Worm (Caenorhabditis elegans) whole organism, L1 larva: ENCODE measurements around the gene otpl-3.

ENCODE experiments used
- C04F5.9 ChIP-seq: sonication (generic microtip); optimal IDR thresholded peaks from 2 replicates; lab custom pipeline; 2016; ENCODE audit warnings: missing genetic modification characterization, missing compliant biosample characterization
- C34B4.2 ChIP-seq: sonication (generic microtip); optimal IDR thresholded peaks from 2 replicates; lab custom pipeline; 2017; ENCODE audit warnings: mild to moderate bottlenecking, missing genetic modification characterization, missing compliant biosample characterization
- F16B12.6 ChIP-seq: fragments of 150-350 bp; optimal IDR thresholded peaks from 2 replicates; lab custom pipeline; 2014; ENCODE audit warnings: missing biosample characterization, missing genetic modification characterization
- Y116A8C.19 ChIP-seq: sonication (generic microtip); optimal IDR thresholded peaks from 2 replicates; lab custom pipeline; 2016; ENCODE audit warnings: missing compliant biosample characterization, missing genetic modification characterization, borderline replicate concordance
- aly-2 ChIP-seq: fragments of 150-350 bp; optimal IDR thresholded peaks from 2 replicates; lab custom pipeline; 2014; ENCODE audit warnings: missing biosample characterization, missing genetic modification characterization
- ama-1 ChIP-seq: fragments of 150-350 bp; optimal IDR thresholded peaks from 2 replicates; lab custom pipeline; 2014
- ceh-82 ChIP-seq, 3 experiments: fragments of 150-350 bp in 1 of 3; sonication (generic microtip) in 2 of 3; optimal IDR thresholded peaks; 2 replicates each; lab custom pipeline; 2014 to 2017; ENCODE audit warnings: missing biosample characterization in 3 of 3, missing genetic modification characterization in 3 of 3
- dsc-1 ChIP-seq: sonication (generic microtip); optimal IDR thresholded peaks from 2 replicates; lab custom pipeline; 2016; ENCODE audit warnings: mild to moderate bottlenecking, missing genetic modification characterization, missing compliant biosample characterization
- efl-1 ChIP-seq, 4 experiments: fragments of 150-350 bp; optimal IDR thresholded peaks in 3 of 4; peaks in 1 of 4; 1 replicate in 1 of 4; 2 replicates in 3 of 4; lab custom pipeline; 2014; ENCODE audit warnings: missing biosample characterization in 2 of 4, missing genetic modification characterization in 2 of 4, missing genetic modification reagents in 2 of 4
- efl-3 ChIP-seq: fragments of 200-800 bp; sonication (Bioruptor generic); optimal IDR thresholded peaks from 2 replicates; lab custom pipeline; 2018; ENCODE audit warnings: mild to moderate bottlenecking, missing genetic modification characterization, missing compliant biosample characterization
- egl-27 ChIP-seq, 2 experiments: fragments of 150-350 bp in 1 of 2; sonication (generic microtip); optimal IDR thresholded peaks; 3 replicates each; lab custom pipeline; 2017 to 2018; ENCODE audit warnings: missing biosample characterization in 2 of 2, missing genetic modification characterization in 2 of 2, missing genetic modification reagents in 2 of 2
- elt-3 ChIP-seq, 6 experiments: fragments of 150-350 bp in 1 of 6; sonication (generic microtip); optimal IDR thresholded peaks; 2 replicates each; lab custom pipeline; 2017 to 2018; ENCODE audit warnings: missing biosample characterization in 6 of 6, missing genetic modification characterization in 6 of 6, inconsistent platforms in 1 of 6
- fkh-10 ChIP-seq: sonication (generic microtip); optimal IDR thresholded peaks from 2 replicates; lab custom pipeline; 2017; ENCODE audit warnings: missing biosample characterization, missing genetic modification reagents, missing genetic modification characterization
- grh-1 ChIP-seq: fragments of 200-800 bp; sonication (Bioruptor generic); IDR thresholded peaks from 2 replicates; pipeline ENCODE4 v1.3.6; 2022; ENCODE audit warnings: missing genetic modification reagents, missing genetic modification characterization, missing compliant biosample characterization
- hlh-4 ChIP-seq: sonication (generic microtip); optimal IDR thresholded peaks from 2 replicates; lab custom pipeline; 2016; ENCODE audit warnings: mild to moderate bottlenecking, missing genetic modification characterization, missing compliant biosample characterization
- irx-1 ChIP-seq: sonication (generic microtip); optimal IDR thresholded peaks from 2 replicates; lab custom pipeline; 2016; ENCODE audit warnings: missing genetic modification characterization, missing compliant biosample characterization
- isw-1 ChIP-seq: fragments of 200-800 bp; sonication (Bioruptor generic); IDR thresholded peaks from 2 replicates; pipeline ENCODE4 v1.3.6; 2022; ENCODE audit warnings: missing genetic modification characterization, missing compliant biosample characterization
- jun-1 ChIP-seq: fragments of 150-350 bp; optimal IDR thresholded peaks from 2 replicates; lab custom pipeline; 2014; ENCODE audit warnings: missing biosample characterization, missing genetic modification reagents, missing genetic modification characterization
- lin-14 ChIP-seq: fragments of 200-800 bp; sonication (Bioruptor generic); optimal IDR thresholded peaks from 2 replicates; lab custom pipeline; 2018; ENCODE audit warnings: mild to moderate bottlenecking, missing genetic modification characterization, moderate library complexity, missing compliant biosample characterization
- lin-15B ChIP-seq: fragments of 150-350 bp; sonication (generic microtip); optimal IDR thresholded peaks from 3 replicates; lab custom pipeline; 2014; ENCODE audit warnings: missing biosample characterization, missing genetic modification characterization
- lin-35 ChIP-seq, 2 experiments: fragments of 150-350 bp; optimal IDR thresholded peaks; 2 replicates each; lab custom pipeline; 2014; ENCODE audit warnings: missing biosample characterization in 2 of 2, missing genetic modification characterization in 2 of 2, missing genetic modification reagents in 2 of 2
- nhr-11 ChIP-seq: fragments of 150-350 bp; optimal IDR thresholded peaks from 2 replicates; lab custom pipeline; 2014; ENCODE audit warnings: missing biosample characterization, missing genetic modification characterization
- nhr-20 ChIP-seq: sonication (generic microtip); optimal IDR thresholded peaks from 2 replicates; lab custom pipeline; 2016; ENCODE audit warnings: mild to moderate bottlenecking, missing genetic modification characterization, missing compliant biosample characterization
- nhr-28 ChIP-seq: fragments of 150-350 bp; optimal IDR thresholded peaks from 2 replicates; lab custom pipeline; 2014; ENCODE audit warnings: missing biosample characterization, missing genetic modification characterization
- nhr-71 ChIP-seq: sonication (generic microtip); optimal IDR thresholded peaks from 2 replicates; lab custom pipeline; 2016; ENCODE audit warnings: mild to moderate bottlenecking, missing genetic modification characterization, moderate library complexity, missing compliant biosample characterization
- pag-3 ChIP-seq: sonication (generic microtip); optimal IDR thresholded peaks from 2 replicates; lab custom pipeline; 2017; ENCODE audit warnings: missing genetic modification characterization, mild to moderate bottlenecking, missing compliant biosample characterization, antibody characterized with exemption, borderline replicate concordance; ENCODE audit not compliant: insufficient read depth
- pax-3 ChIP-seq: fragments of 200-800 bp; sonication (Bioruptor generic); optimal IDR thresholded peaks from 2 replicates; lab custom pipeline; 2018; ENCODE audit warnings: mild to moderate bottlenecking, missing genetic modification characterization, moderate library complexity, missing compliant biosample characterization
- rnt-1 ChIP-seq: sonication (generic microtip); optimal IDR thresholded peaks from 2 replicates; lab custom pipeline; 2016; ENCODE audit warnings: mild to moderate bottlenecking, missing genetic modification characterization, moderate library complexity, missing compliant biosample characterization
- snpc-4 ChIP-seq: fragments of 150-350 bp; optimal IDR thresholded peaks from 2 replicates; lab custom pipeline; 2014; ENCODE audit warnings: missing biosample characterization, missing genetic modification characterization
- sox-4 ChIP-seq: sonication (generic microtip); optimal IDR thresholded peaks from 2 replicates; lab custom pipeline; 2016; ENCODE audit warnings: missing genetic modification characterization, missing compliant biosample characterization
- sup-37 ChIP-seq: fragments of 200-800 bp; sonication (Bioruptor generic); optimal IDR thresholded peaks from 2 replicates; lab custom pipeline; 2018; ENCODE audit warnings: mild to moderate bottlenecking, missing genetic modification characterization, missing compliant biosample characterization
- unc-130 ChIP-seq: fragments of 150-350 bp; optimal IDR thresholded peaks from 2 replicates; lab custom pipeline; 2017; ENCODE audit warnings: missing biosample characterization, missing genetic modification characterization, inconsistent platforms
- unc-30 ChIP-seq: sonication (generic microtip); optimal IDR thresholded peaks from 2 replicates; lab custom pipeline; 2017; ENCODE audit warnings: missing biosample characterization, missing genetic modification characterization
- unc-98 ChIP-seq: fragments of 200-800 bp; sonication (Bioruptor generic); IDR thresholded peaks from 2 replicates; pipeline ENCODE4 v1.3.6; 2022; ENCODE audit warnings: missing genetic modification characterization, missing compliant biosample characterization
- zag-1 ChIP-seq: fragments of 150-350 bp; optimal IDR thresholded peaks from 2 replicates; lab custom pipeline; 2014; ENCODE audit warnings: missing biosample characterization, missing genetic modification characterization
- zip-4 ChIP-seq: fragments of 200-800 bp; sonication (Bioruptor generic); optimal IDR thresholded peaks from 2 replicates; lab custom pipeline; 2018; ENCODE audit warnings: mild to moderate bottlenecking, missing genetic modification characterization, moderate library complexity, missing compliant biosample characterization
- ztf-11 ChIP-seq, 2 experiments: sonication (generic microtip); optimal IDR thresholded peaks; 2 replicates each; lab custom pipeline; 2016 to 2017; ENCODE audit warnings: missing genetic modification characterization in 2 of 2, missing biosample characterization in 1 of 2, missing compliant biosample characterization in 1 of 2
- ztf-4 ChIP-seq: fragments of 150-350 bp; optimal IDR thresholded peaks from 2 replicates; lab custom pipeline; 2014; ENCODE audit warnings: missing biosample characterization, missing genetic modification characterization

Gene otpl-3

DNA sequence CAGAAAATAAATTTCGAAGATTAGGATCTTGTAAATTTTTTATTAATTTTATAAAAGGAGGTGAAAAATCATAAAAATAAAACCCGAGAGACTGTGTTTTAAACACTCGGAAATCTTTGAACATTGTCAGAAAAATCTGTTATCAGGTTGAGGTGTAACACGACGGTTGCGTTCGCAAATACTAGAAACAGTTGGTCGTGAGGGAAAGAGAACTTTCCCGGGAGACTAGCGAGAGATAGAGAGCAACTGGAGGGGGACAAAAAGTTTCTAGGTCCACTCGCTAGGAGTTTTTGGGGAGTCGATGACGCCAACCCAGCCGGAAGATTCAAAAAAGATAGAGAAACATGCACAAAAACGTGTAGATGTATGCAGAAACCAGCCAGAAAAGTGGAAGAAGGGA lies 37.8 kb upstream of the otpl-3 start:
- TF ChIP-seq ztf-4 (tag; lab: Kevin White, UChicago) (no peak), lin-14 (GFP tag; lab: Kevin White, UChicago) (peak; percentile 49), rnt-1 (peak; percentile 17)

DNA sequence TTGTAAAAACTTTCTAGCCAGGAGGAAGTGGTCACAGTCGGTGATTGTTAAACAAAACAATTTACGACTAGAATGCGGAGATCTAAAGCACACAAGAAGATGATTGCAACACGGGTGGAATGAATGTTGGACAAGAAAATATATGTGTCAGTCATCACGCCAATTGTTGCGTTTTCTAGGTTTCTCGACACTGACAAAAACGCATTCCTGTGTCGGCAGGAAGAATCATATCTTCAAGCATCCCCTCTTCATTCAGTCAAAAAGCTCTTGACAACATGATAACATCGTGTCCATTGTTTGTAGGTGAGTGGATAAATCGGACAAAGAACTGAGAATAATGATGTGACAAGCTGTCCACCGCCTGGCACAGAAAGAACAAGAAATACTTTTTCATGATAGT lies 35.0 kb upstream of the otpl-3 start:
- TF ChIP-seq zip-4 (GFP tag; lab: Kevin White, UChicago) (no peak), lin-14 (GFP tag; lab: Kevin White, UChicago) (peak; percentile 56), C04F5.9 (tag; lab: Kevin White, UChicago) (no peak), lin-35 (GFP tag; optimal IDR thresholded peaks at IDR 0.05; lab: Kevin White, UChicago) (no peak), unc-98 (GFP tag; lab: Robert Waterston, UW) (no peak), irx-1 (tag; lab: Kevin White, UChicago) (no peak), snpc-4 (no peak), egl-27 (tag; optimal IDR thresholded peaks at IDR 0.05; lab: Kevin White, UChicago) (no peak), hlh-4 (tag; lab: Kevin White, UChicago) (no peak), aly-2 (no peak), elt-3 (tag; optimal IDR thresholded peaks at IDR 0.05; lab: Kevin White, UChicago) (no peak), ama-1 (lab: Kevin White, UChicago) (no peak), unc-130 (tag; lab: Kevin White, UChicago) (peak; percentile 47), dsc-1 (tag; lab: Kevin White, UChicago) (no peak), Y116A8C.19 (tag; lab: Kevin White, UChicago) (no peak), sup-37 (GFP tag; lab: Kevin White, UChicago) (no peak), unc-30 (tag; lab: Kevin White, UChicago) (no peak), nhr-71 (tag; lab: Kevin White, UChicago) (peak; percentile 6), pax-3 (no peak), rnt-1 (peak; percentile 15), nhr-20 (no peak), F16B12.6 (tag; lab: Kevin White, UChicago) (no peak)

DNA sequence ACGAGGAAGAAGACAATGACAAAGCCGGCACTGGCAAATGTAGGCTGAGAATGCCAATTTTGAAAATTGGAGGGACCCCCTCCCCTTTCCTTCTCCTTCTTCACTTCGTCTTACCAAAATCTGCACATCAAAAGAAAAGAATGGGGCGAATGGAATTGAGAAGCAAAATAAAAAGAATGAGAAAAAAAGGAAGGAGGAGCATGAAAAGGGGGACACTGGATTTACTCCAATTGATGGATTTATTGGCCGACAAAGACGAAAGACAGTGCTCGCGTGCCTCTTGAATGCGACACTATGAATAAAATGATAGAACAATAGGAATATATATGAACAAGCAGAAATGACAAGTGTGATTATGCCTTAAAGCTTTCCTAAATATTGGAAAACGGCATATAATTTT lies 34.4 kb upstream of the otpl-3 start:
- TF ChIP-seq fkh-10 (GFP tag; lab: Kevin White, UChicago) (peak; percentile 33), lin-14 (GFP tag; lab: Kevin White, UChicago) (peak; percentile 24), efl-1 (optimal IDR thresholded peaks at IDR 0.05; lab: Kevin White, UChicago) (no peak), efl-1 (GFP tag; optimal IDR thresholded peaks at IDR 0.05 in 1 of 2; lab: Kevin White, UChicago) (peak in 1 of 2 experiments; percentile 51), lin-15B (tag; lab: Kevin White, UChicago) (no peak)
- TF ChIP-seq, all 84 proteins: peak for 3

DNA sequence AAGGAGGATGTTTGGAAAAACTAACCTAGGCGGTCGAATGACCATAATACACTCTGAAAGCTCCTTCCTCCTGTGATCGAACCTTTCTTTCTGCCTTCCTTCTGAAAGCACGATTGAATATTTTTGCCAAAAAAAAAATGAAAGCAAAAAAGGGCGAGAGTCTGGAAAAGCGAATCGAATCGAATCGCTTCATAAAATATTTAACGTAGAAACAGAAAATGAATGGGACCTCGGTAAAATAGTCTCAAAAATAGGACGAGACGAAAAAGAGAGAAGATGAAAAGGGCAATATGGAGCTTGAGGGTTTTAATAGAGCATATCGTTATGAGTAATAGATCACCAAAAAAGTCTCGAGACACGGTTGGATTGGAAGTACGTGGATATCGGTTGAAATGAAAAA lies 31.7 kb upstream of the otpl-3 start, which contains the start of gene inx-1:
TSS of gene inx-1 (minus strand) at position 101 of the 400 bp plus-strand sequence.
- TF ChIP-seq nhr-28 (no peak), efl-1 (optimal IDR thresholded peaks at IDR 0.05; lab: Kevin White, UChicago) (no peak), efl-1 (GFP tag; optimal IDR thresholded peaks at IDR 0.05 in 1 of 2; lab: Kevin White, UChicago) (peak in 1 of 2 experiments; percentile 0)

DNA sequence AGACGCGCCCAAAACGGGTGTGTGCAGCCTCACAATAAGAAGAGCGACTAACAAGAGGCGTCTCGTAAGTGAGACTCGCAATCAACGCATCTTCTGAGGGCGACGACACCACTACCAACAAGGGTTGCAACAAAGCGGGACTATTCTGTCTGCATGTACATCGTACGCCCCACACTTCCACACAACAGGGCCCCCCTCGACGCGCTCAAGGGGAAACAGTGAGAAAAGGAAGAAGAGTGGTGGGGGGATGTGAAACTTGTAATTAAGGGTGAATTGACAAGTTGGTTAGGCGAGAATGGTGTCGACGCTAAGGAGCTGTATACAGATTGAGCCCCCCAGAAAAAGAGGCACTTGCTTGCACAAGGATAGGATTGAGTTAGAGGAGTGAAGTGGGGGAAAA lies 28.8 kb upstream of the otpl-3 start:
- TF ChIP-seq jun-1 (tag; lab: Kevin White, UChicago) = no peak
- peak; percentile 47 for TF ChIP-seq lin-14 (GFP tag; lab: Kevin White, UChicago)

DNA sequence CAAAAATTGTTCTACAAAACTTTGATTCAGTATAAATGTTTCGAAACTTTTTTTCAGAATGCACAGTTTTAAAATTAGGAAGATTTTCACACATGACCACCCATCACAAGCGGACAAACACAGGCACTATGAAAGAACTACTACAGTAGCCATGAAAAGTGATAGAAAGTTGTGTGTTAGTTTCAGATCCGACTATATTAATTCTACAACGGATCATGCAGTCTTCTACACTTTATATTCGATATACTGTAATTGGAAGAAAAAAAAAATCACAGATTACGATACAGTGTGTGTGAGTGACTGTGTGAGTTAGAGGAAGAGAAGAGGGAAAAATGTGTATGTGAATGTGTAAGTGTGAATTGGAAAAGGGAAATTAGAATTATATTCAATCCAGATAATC lies 22.2 kb upstream of the otpl-3 start:
- no peak for TF ChIP-seq nhr-11
- TF ChIP-seq lin-15B (tag; lab: Kevin White, UChicago) = no peak
- no peak for TF ChIP-seq unc-130 (tag; lab: Kevin White, UChicago)
- no peak for TF ChIP-seq fkh-10 (GFP tag; lab: Kevin White, UChicago)
- no peak for TF ChIP-seq efl-3 (GFP tag; lab: Kevin White, UChicago)
- TF ChIP-seq egl-27 (tag; optimal IDR thresholded peaks at IDR 0.05; lab: Kevin White, UChicago) = no peak
- TF ChIP-seq isw-1 (GFP tag; lab: Robert Waterston, UW) = no peak
- no peak for TF ChIP-seq nhr-28
- no peak for TF ChIP-seq pag-3 (tag; lab: Kevin White, UChicago)
- no peak for TF ChIP-seq ztf-11 (tag; optimal IDR thresholded peaks at IDR 0.05; lab: Kevin White, UChicago)
- TF ChIP-seq sox-4 (tag; lab: Kevin White, UChicago) = no peak
- no peak for TF ChIP-seq grh-1 (GFP tag; lab: Robert Waterston, UW)
- TF ChIP-seq C34B4.2 (tag; lab: Kevin White, UChicago) = no peak
- no peak for TF ChIP-seq ceh-82 (tag; optimal IDR thresholded peaks at IDR 0.05; lab: Kevin White, UChicago)
- TF ChIP-seq zag-1 (tag; lab: Kevin White, UChicago) = no peak
